Worm (Caenorhabditis elegans) whole organism, late embryonic: ENCODE measurements around the gene F41E7.2.

Source experiments
- F13H6.1 ChIP-seq: sonication (generic microtip); optimal IDR thresholded peaks from 2 replicates; lab custom pipeline; 2016; ENCODE audit warnings: missing genetic modification characterization, missing compliant biosample characterization
- K09A11.1 ChIP-seq: sonication (generic microtip); optimal IDR thresholded peaks from 2 replicates; lab custom pipeline; 2017; ENCODE audit warnings: antibody characterized with exemption, mild to moderate bottlenecking, missing genetic modification characterization, missing compliant biosample characterization; ENCODE audit not compliant: insufficient read depth
- Y22D7AL.16 ChIP-seq: sonication (generic microtip); optimal IDR thresholded peaks from 2 replicates; lab custom pipeline; 2016; ENCODE audit warnings: missing genetic modification characterization, missing compliant biosample characterization
- ahr-1 ChIP-seq: sonication (generic microtip); optimal IDR thresholded peaks from 2 replicates; lab custom pipeline; 2016; ENCODE audit warnings: missing genetic modification characterization, missing compliant biosample characterization
- ama-1 ChIP-seq: fragments of 150-350 bp; optimal IDR thresholded peaks from 2 replicates; lab custom pipeline; 2014
- ceh-18 ChIP-seq: sonication (generic microtip); optimal IDR thresholded peaks from 2 replicates; lab custom pipeline; 2016; ENCODE audit warnings: missing genetic modification characterization, missing compliant biosample characterization
- ceh-2 ChIP-seq: sonication (generic microtip); optimal IDR thresholded peaks from 2 replicates; lab custom pipeline; 2016; ENCODE audit warnings: missing genotype, missing genetic modification characterization, missing compliant biosample characterization
- ceh-34 ChIP-seq: sonication (generic microtip); optimal IDR thresholded peaks from 2 replicates; lab custom pipeline; 2016; ENCODE audit warnings: mild to moderate bottlenecking, missing genetic modification characterization, missing compliant biosample characterization
- ceh-45 ChIP-seq: fragments of 200-800 bp; sonication (Bioruptor generic); IDR thresholded peaks from 2 replicates; pipeline ENCODE4 v1.3.6; 2022; ENCODE audit warnings: missing genetic modification reagents, missing genetic modification characterization, missing compliant biosample characterization
- che-1 ChIP-seq: sonication (generic microtip); optimal IDR thresholded peaks from 2 replicates; lab custom pipeline; 2016; ENCODE audit warnings: mild to moderate bottlenecking, missing genetic modification characterization, missing compliant biosample characterization
- dmd-4 ChIP-seq: sonication (generic microtip); optimal IDR thresholded peaks from 2 replicates; lab custom pipeline; 2016; ENCODE audit warnings: borderline replicate concordance, missing genetic modification characterization, missing compliant biosample characterization
- elt-4 ChIP-seq: sonication (generic microtip); optimal IDR thresholded peaks from 2 replicates; lab custom pipeline; 2016; ENCODE audit warnings: missing genetic modification characterization, missing compliant biosample characterization
- ets-4 ChIP-seq: sonication (generic microtip); optimal IDR thresholded peaks from 2 replicates; lab custom pipeline; 2016; ENCODE audit warnings: missing genetic modification characterization, missing compliant biosample characterization
- eyg-1 ChIP-seq: sonication (generic microtip); optimal IDR thresholded peaks from 2 replicates; lab custom pipeline; 2016; ENCODE audit warnings: missing genotype, missing genetic modification characterization, missing compliant biosample characterization
- fax-1 ChIP-seq: sonication (generic microtip); optimal IDR thresholded peaks from 2 replicates; lab custom pipeline; 2016; ENCODE audit warnings: missing genotype, missing genetic modification characterization, missing compliant biosample characterization
- fkh-10 ChIP-seq: fragments of 150-350 bp; optimal IDR thresholded peaks from 2 replicates; lab custom pipeline; 2014; ENCODE audit warnings: missing biosample characterization, missing genetic modification reagents, missing genetic modification characterization
- hlh-15 ChIP-seq: sonication (generic microtip); optimal IDR thresholded peaks from 2 replicates; lab custom pipeline; 2016; ENCODE audit warnings: missing genetic modification characterization, missing compliant biosample characterization
- hlh-30 ChIP-seq: sonication (generic microtip); optimal IDR thresholded peaks from 2 replicates; lab custom pipeline; 2017; ENCODE audit warnings: antibody characterized with exemption, missing genetic modification characterization, missing compliant biosample characterization; ENCODE audit not compliant: insufficient read depth
- lim-6 ChIP-seq: sonication (generic microtip); optimal IDR thresholded peaks from 2 replicates; lab custom pipeline; 2016; ENCODE audit warnings: missing genetic modification characterization, missing compliant biosample characterization
- lin-11 ChIP-seq: fragments of 200-800 bp; sonication (Bioruptor generic); optimal IDR thresholded peaks from 2 replicates; lab custom pipeline; 2018; ENCODE audit warnings: mild to moderate bottlenecking, missing genetic modification characterization, missing compliant biosample characterization
- madf-2 ChIP-seq: sonication (generic microtip); optimal IDR thresholded peaks from 2 replicates; lab custom pipeline; 2017; ENCODE audit warnings: missing genetic modification characterization, missing compliant biosample characterization
- mec-3 ChIP-seq: sonication (generic microtip); optimal IDR thresholded peaks from 2 replicates; lab custom pipeline; 2016; ENCODE audit warnings: borderline replicate concordance, missing genetic modification characterization, missing compliant biosample characterization
- nfya-1 ChIP-seq: sonication (generic microtip); optimal IDR thresholded peaks from 2 replicates; lab custom pipeline; 2017; ENCODE audit warnings: missing genetic modification characterization, mild to moderate bottlenecking, missing compliant biosample characterization, antibody characterized with exemption, moderate library complexity
- nhr-232 ChIP-seq: sonication (generic microtip); optimal IDR thresholded peaks from 2 replicates; lab custom pipeline; 2016; ENCODE audit warnings: missing genetic modification characterization, missing compliant biosample characterization
- npax-4 ChIP-seq: sonication (generic microtip); optimal IDR thresholded peaks from 2 replicates; lab custom pipeline; 2016; ENCODE audit warnings: missing genetic modification characterization, missing compliant biosample characterization
- pag-3 ChIP-seq: sonication (generic microtip); optimal IDR thresholded peaks from 2 replicates; lab custom pipeline; 2016; ENCODE audit warnings: missing compliant biosample characterization, missing genetic modification characterization, borderline replicate concordance
- pat-9 ChIP-seq: fragments of 200-800 bp; sonication (Bioruptor generic); optimal IDR thresholded peaks from 2 replicates; lab custom pipeline; 2018; ENCODE audit warnings: mild to moderate bottlenecking, missing genetic modification characterization, moderate library complexity, missing compliant biosample characterization
- pha-2 ChIP-seq: sonication (generic microtip); optimal IDR thresholded peaks from 2 replicates; lab custom pipeline; 2017; ENCODE audit warnings: mild to moderate bottlenecking, missing genetic modification characterization, missing compliant biosample characterization
- pqm-1 ChIP-seq: sonication (generic microtip); optimal IDR thresholded peaks from 2 replicates; lab custom pipeline; 2016; ENCODE audit warnings: missing genetic modification characterization, missing compliant biosample characterization
- ref-2 ChIP-seq: sonication (generic microtip); optimal IDR thresholded peaks from 2 replicates; lab custom pipeline; 2016; ENCODE audit warnings: missing genetic modification characterization, missing compliant biosample characterization
- tbx-2 ChIP-seq: sonication (generic microtip); optimal IDR thresholded peaks from 2 replicates; lab custom pipeline; 2016; ENCODE audit warnings: missing genetic modification characterization, missing compliant biosample characterization
- tbx-7 ChIP-seq: sonication (generic microtip); optimal IDR thresholded peaks from 2 replicates; lab custom pipeline; 2016; ENCODE audit warnings: missing genotype, missing genetic modification characterization, missing compliant biosample characterization
- ttx-3 ChIP-seq: sonication (generic microtip); optimal IDR thresholded peaks from 2 replicates; lab custom pipeline; 2016; ENCODE audit warnings: missing genetic modification reagents, missing genetic modification characterization, missing compliant biosample characterization
- unc-42 ChIP-seq: sonication (generic microtip); optimal IDR thresholded peaks from 2 replicates; lab custom pipeline; 2016; ENCODE audit warnings: missing genotype, missing genetic modification characterization, missing compliant biosample characterization
- unc-55 ChIP-seq: sonication (generic microtip); optimal IDR thresholded peaks from 2 replicates; lab custom pipeline; 2017; ENCODE audit warnings: missing biosample characterization, missing genetic modification reagents, missing genetic modification characterization
- zip-5 ChIP-seq: sonication (generic microtip); optimal IDR thresholded peaks from 2 replicates; lab custom pipeline; 2016; ENCODE audit warnings: missing genetic modification characterization, missing compliant biosample characterization

Gene F41E7.2

ce11 chrX:10317565-10317964, 44.1 kb downstream of the F41E7.2 start, which contains the start of gene R07E3.6:
R07E3.6 (plus strand) TSS chrX:10317722.
- no peak for TF ChIP-seq ref-2 (tag; lab: Kevin White, UChicago)
- TF ChIP-seq ahr-1 (tag; lab: Kevin White, UChicago): no peak
- TF ChIP-seq hlh-15: no peak
- no peak for TF ChIP-seq mec-3 (tag; lab: Kevin White, UChicago)
- TF ChIP-seq ama-1 (lab: Kevin White, UChicago): no peak
- no peak for TF ChIP-seq npax-4 (tag; lab: Kevin White, UChicago)
- TF ChIP-seq lin-11 (tag; lab: Kevin White, UChicago): no peak
- no peak for TF ChIP-seq fax-1 (tag; lab: Kevin White, UChicago)
- no peak for TF ChIP-seq pag-3 (tag; lab: Kevin White, UChicago)
- TF ChIP-seq ceh-18: no peak
- no peak for TF ChIP-seq elt-4 (tag; lab: Kevin White, UChicago)
- no peak for TF ChIP-seq F13H6.1 (tag; lab: Kevin White, UChicago)
- no peak for TF ChIP-seq pha-2 (tag; lab: Kevin White, UChicago)
- no peak for TF ChIP-seq Y22D7AL.16
- no peak for TF ChIP-seq pat-9 (tag; lab: Kevin White, UChicago)
- no peak for TF ChIP-seq pqm-1 (tag; lab: Kevin White, UChicago)
- TF ChIP-seq unc-55: no peak
- TF ChIP-seq, all 69 proteins: peak for 0

ce11 chrX:10318437-10318836, 44.9 kb downstream of the F41E7.2 start:
- TF ChIP-seq madf-2: no peak
- no peak for TF ChIP-seq nfya-1 (tag; lab: Kevin White, UChicago)
- TF ChIP-seq zip-5 (tag; lab: Kevin White, UChicago): no peak
- TF ChIP-seq lim-6: no peak
- no peak for TF ChIP-seq unc-42
- no peak for TF ChIP-seq ceh-34 (tag; lab: Kevin White, UChicago)
- TF ChIP-seq dmd-4 (tag; lab: Kevin White, UChicago): no peak
- no peak for TF ChIP-seq nhr-232 (tag; lab: Kevin White, UChicago)

ce11 chrX:10319653-10320052, 46.2 kb downstream of the F41E7.2 start:
- TF ChIP-seq ceh-2 (no peak), nfya-1 (tag; lab: Kevin White, UChicago) (no peak), ceh-45 (GFP tag; lab: Robert Waterston, UW) (no peak), K09A11.1 (tag; lab: Kevin White, UChicago) (no peak), ttx-3 (no peak), tbx-7 (tag; lab: Kevin White, UChicago) (no peak), tbx-2 (tag; lab: Kevin White, UChicago) (no peak), lin-11 (tag; lab: Kevin White, UChicago) (no peak), ets-4 (tag; lab: Kevin White, UChicago) (no peak)

DNA sequence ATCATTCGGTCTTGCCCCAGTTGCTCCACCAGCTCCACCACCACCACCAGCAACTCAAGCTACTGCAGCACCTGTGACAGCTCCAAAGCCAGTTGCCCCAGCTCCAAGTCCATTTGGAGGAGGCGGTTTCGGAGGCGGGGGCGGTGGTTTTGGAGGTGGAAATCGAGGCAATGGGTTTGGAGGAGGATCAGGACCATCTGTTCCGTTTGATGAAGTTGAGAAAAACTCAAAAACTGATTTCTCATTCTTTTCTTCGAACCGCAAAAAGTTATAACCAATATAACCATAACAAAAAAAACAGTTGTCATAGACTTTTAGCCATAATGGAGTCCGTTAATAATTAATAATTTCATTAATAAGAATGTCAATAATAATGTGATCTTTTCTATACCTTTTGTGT, 47.9 kb downstream of the F41E7.2 start:
- TF ChIP-seq che-1 (no peak), fkh-10 (GFP tag; lab: Kevin White, UChicago) (no peak), eyg-1 (tag; lab: Kevin White, UChicago) (no peak), hlh-30 (tag; lab: Kevin White, UChicago) (no peak), hlh-15 (no peak), Y22D7AL.16 (no peak), madf-2 (no peak)
